Fruit fly (Drosophila melanogaster) whole organism, embryonic: ENCODE results near the gene CG15362.

Experiments
- Abd-B ChIP-seq: fragments of 200-800 bp; sonication (Bioruptor generic); optimal IDR thresholded peaks from 2 replicates; lab custom pipeline; 2018; ENCODE audit warnings: missing biosample characterization, mild to moderate bottlenecking, missing genetic modification characterization, moderate library complexity
- Aef1 ChIP-seq: fragments of 200-800 bp; sonication (Bioruptor generic); IDR thresholded peaks from 3 replicates; pipeline ENCODE4 v1.3.6; 2022; ENCODE audit warnings: missing biosample characterization, missing genetic modification characterization
- Atf6 ChIP-seq: fragments of 200-800 bp; sonication (Bioruptor generic); IDR thresholded peaks from 2 replicates; pipeline ENCODE4 v1.3.6; 2022; ENCODE audit warnings: missing biosample characterization, missing genetic modification characterization
- B-H2 ChIP-seq: fragments of 200-800 bp; sonication (Bioruptor generic); optimal IDR thresholded peaks from 2 replicates; lab custom pipeline; 2018; ENCODE audit warnings: missing biosample characterization, mild to moderate bottlenecking, missing genetic modification characterization
- BEAF-32 ChIP-seq: fragments of 200-800 bp; sonication (Bioruptor generic); optimal IDR thresholded peaks from 3 replicates; lab custom pipeline; 2017; ENCODE audit warnings: missing biosample characterization, missing genetic modification characterization, mild to moderate bottlenecking, moderate library complexity, missing genetic modification reagents
- CG10267 ChIP-seq: fragments of 200-800 bp; sonication (Bioruptor generic); optimal IDR thresholded peaks from 2 replicates; lab custom pipeline; 2018; ENCODE audit warnings: missing biosample characterization, mild to moderate bottlenecking, missing genetic modification characterization, moderate library complexity
- CG11456 ChIP-seq: fragments of 200-800 bp; sonication (Bioruptor generic); IDR thresholded peaks from 3 replicates; pipeline ENCODE4 v1.3.6; 2022; ENCODE audit warnings: missing biosample characterization, missing genetic modification characterization
- CG11560 ChIP-seq: fragments of 200-800 bp; sonication (Bioruptor generic); IDR thresholded peaks from 3 replicates; pipeline ENCODE4 v1.3.6; 2022; ENCODE audit warnings: missing biosample characterization, missing genetic modification characterization
- CG12104 ChIP-seq: fragments of 200-800 bp; sonication (Bioruptor generic); optimal IDR thresholded peaks from 3 replicates; lab custom pipeline; 2016; ENCODE audit warnings: missing biosample characterization, missing genetic modification characterization
- CG12155 ChIP-seq: fragments of 200-800 bp; sonication (Bioruptor generic); optimal IDR thresholded peaks from 3 replicates; lab custom pipeline; 2016; ENCODE audit warnings: missing biosample characterization, missing genetic modification characterization
- CG1233 ChIP-seq: fragments of 200-800 bp; sonication (Bioruptor generic); optimal IDR thresholded peaks from 4 replicates; lab custom pipeline; 2018; ENCODE audit warnings: missing biosample characterization, mild to moderate bottlenecking, missing genetic modification characterization
- CG12659 ChIP-seq: fragments of 200-800 bp; sonication (Bioruptor generic); optimal IDR thresholded peaks from 3 replicates; lab custom pipeline; 2017; ENCODE audit warnings: mild to moderate bottlenecking, missing biosample characterization, missing genetic modification reagents, missing genetic modification characterization
- CG13287 ChIP-seq: fragments of 200-800 bp; sonication (Bioruptor generic); IDR thresholded peaks from 2 replicates; pipeline ENCODE4 v1.3.6; 2022; ENCODE audit warnings: missing biosample characterization, missing genetic modification characterization; ENCODE audit not compliant: partially characterized antibody
- CG14860 ChIP-seq: fragments of 200-800 bp; sonication (Bioruptor generic); IDR thresholded peaks from 3 replicates; pipeline ENCODE4 v1.3.6; 2022; ENCODE audit warnings: missing biosample characterization, missing genetic modification characterization; ENCODE audit not compliant: partially characterized antibody
- CG15514 ChIP-seq: fragments of 200-800 bp; sonication (Bioruptor generic); optimal IDR thresholded peaks from 3 replicates; lab custom pipeline; 2017; ENCODE audit warnings: missing biosample characterization, missing genetic modification characterization, mild to moderate bottlenecking, moderate library complexity, missing genetic modification reagents
- CG1603 ChIP-seq: fragments of 200-800 bp; sonication (Bioruptor generic); optimal IDR thresholded peaks from 2 replicates; lab custom pipeline; 2019; ENCODE audit warnings: missing biosample characterization, mild to moderate bottlenecking, missing genetic modification characterization, moderate library complexity
- CG18764 ChIP-seq: fragments of 200-800 bp; sonication (Bioruptor generic); optimal IDR thresholded peaks from 3 replicates; lab custom pipeline; 2016; ENCODE audit warnings: missing biosample characterization, missing genetic modification characterization
- CG2116 ChIP-seq: fragments of 200-800 bp; sonication (Bioruptor generic); optimal IDR thresholded peaks from 3 replicates; lab custom pipeline; 2018; ENCODE audit warnings: missing biosample characterization, mild to moderate bottlenecking, missing genetic modification characterization
- CG4360 ChIP-seq: fragments of 200-800 bp; sonication (Bioruptor generic); IDR thresholded peaks from 2 replicates; pipeline ENCODE4 v1.3.6; 2022; ENCODE audit warnings: missing biosample characterization, missing genetic modification characterization
- CG5953 ChIP-seq: fragments of 200-800 bp; sonication (Bioruptor generic); IDR thresholded peaks from 2 replicates; pipeline ENCODE4 v1.3.6; 2022; ENCODE audit warnings: missing biosample characterization, missing genetic modification characterization
- CG6791 ChIP-seq: fragments of 200-800 bp; sonication (Bioruptor generic); IDR thresholded peaks from 3 replicates; pipeline ENCODE4 v1.3.6; 2022; ENCODE audit warnings: missing biosample characterization, missing genetic modification characterization; ENCODE audit not compliant: partially characterized antibody
- CG7271 ChIP-seq: fragments of 200-800 bp; sonication (Bioruptor generic); optimal IDR thresholded peaks from 2 replicates; lab custom pipeline; 2018; ENCODE audit warnings: missing biosample characterization, mild to moderate bottlenecking, missing genetic modification characterization, moderate library complexity
- CG8281 ChIP-seq: fragments of 200-800 bp; sonication (Bioruptor generic); optimal IDR thresholded peaks from 2 replicates; lab custom pipeline; 2018; ENCODE audit warnings: missing biosample characterization, mild to moderate bottlenecking, missing genetic modification characterization, moderate library complexity
- CHES-1-like ChIP-seq: fragments of 200-800 bp; sonication (Bioruptor generic); optimal IDR thresholded peaks from 2 replicates; lab custom pipeline; 2016; ENCODE audit warnings: missing biosample characterization, missing genetic modification characterization
- Dbx ChIP-seq: fragments of 200-800 bp; sonication (Bioruptor generic); IDR thresholded peaks from 3 replicates; pipeline ENCODE4 v1.3.6; 2022; ENCODE audit warnings: missing biosample characterization, missing genetic modification characterization
- Doc3 ChIP-seq: fragments of 200-800 bp; sonication (Bioruptor generic); IDR thresholded peaks from 3 replicates; pipeline ENCODE4 v1.3.6; 2022; ENCODE audit warnings: missing biosample characterization, missing genetic modification characterization; ENCODE audit not compliant: partially characterized antibody
- Elba2 ChIP-seq: fragments of 200-800 bp; sonication (Bioruptor generic); optimal IDR thresholded peaks from 3 replicates; lab custom pipeline; 2016; ENCODE audit warnings: missing biosample characterization, missing genetic modification characterization
- Ets97D ChIP-seq: fragments of 200-800 bp; sonication (Bioruptor generic); optimal IDR thresholded peaks from 3 replicates; lab custom pipeline; 2016; ENCODE audit warnings: missing biosample characterization, missing genetic modification characterization
- Gug ChIP-seq: fragments of 200-800 bp; sonication (Bioruptor generic); IDR thresholded peaks from 4 replicates; pipeline ENCODE4 v1.3.6; 2022; ENCODE audit warnings: missing biosample characterization, missing genetic modification characterization
- Hmr ChIP-seq: fragments of 200-800 bp; sonication (Bioruptor generic); optimal IDR thresholded peaks from 3 replicates; lab custom pipeline; 2017; ENCODE audit warnings: mild to moderate bottlenecking, missing biosample characterization, missing genetic modification reagents, missing genetic modification characterization
- Jarid2 ChIP-seq: fragments of 200-800 bp; sonication (Bioruptor generic); optimal IDR thresholded peaks from 3 replicates; lab custom pipeline; 2017; ENCODE audit warnings: mild to moderate bottlenecking, missing biosample characterization, missing genetic modification reagents, missing genetic modification characterization
- MESR4 ChIP-seq: fragments of 200-800 bp; sonication (Bioruptor generic); optimal IDR thresholded peaks from 2 replicates; lab custom pipeline; 2018; ENCODE audit warnings: missing biosample characterization, mild to moderate bottlenecking, missing genetic modification characterization, moderate library complexity
- NC2β ChIP-seq: fragments of 200-800 bp; sonication (Bioruptor generic); optimal IDR thresholded peaks from 2 replicates; lab custom pipeline; 2016; ENCODE audit warnings: missing biosample characterization, missing genetic modification characterization
- NFAT ChIP-seq: fragments of 200-800 bp; sonication (Bioruptor generic); IDR thresholded peaks from 2 replicates; pipeline ENCODE4 v1.3.6; 2022; ENCODE audit warnings: missing biosample characterization, missing genetic modification characterization
- Nf-YB ChIP-seq: fragments of 200-800 bp; sonication (Bioruptor generic); optimal IDR thresholded peaks from 3 replicates; lab custom pipeline; 2019; ENCODE audit warnings: missing biosample characterization, mild to moderate bottlenecking, missing genetic modification characterization, moderate library complexity
- TFAM ChIP-seq: fragments of 200-800 bp; sonication (Bioruptor generic); optimal IDR thresholded peaks from 2 replicates; lab custom pipeline; 2017; ENCODE audit warnings: missing biosample characterization, missing genetic modification characterization, inconsistent platforms
- amos ChIP-seq: fragments of 200-800 bp; sonication (Bioruptor generic); IDR thresholded peaks from 2 replicates; pipeline ENCODE4 v1.3.6; 2022; ENCODE audit warnings: missing biosample characterization, missing genetic modification characterization; ENCODE audit not compliant: partially characterized antibody
- ara ChIP-seq: fragments of 200-800 bp; sonication (Bioruptor generic); IDR thresholded peaks from 2 replicates; pipeline ENCODE4 v1.3.6; 2022; ENCODE audit warnings: missing biosample characterization, missing genetic modification characterization
- bab2 ChIP-seq: fragments of 200-800 bp; sonication (Bioruptor generic); optimal IDR thresholded peaks from 2 replicates; lab custom pipeline; 2016; ENCODE audit warnings: missing biosample characterization, missing genetic modification characterization
- ci ChIP-seq: fragments of 200-800 bp; sonication (Bioruptor generic); IDR thresholded peaks from 3 replicates; pipeline ENCODE4 v1.3.6; 2022; ENCODE audit warnings: missing biosample characterization, missing genetic modification characterization
- esg ChIP-seq: fragments of 200-800 bp; sonication (Bioruptor generic); conservative IDR thresholded peaks from 2 replicates; pipeline ENCODE4 v1.3.6; 2022; ENCODE audit warnings: missing biosample characterization, missing genetic modification characterization
- gsb-n ChIP-seq: fragments of 200-800 bp; sonication (Bioruptor generic); optimal IDR thresholded peaks from 3 replicates; lab custom pipeline; 2018; ENCODE audit warnings: missing biosample characterization, mild to moderate bottlenecking, missing genetic modification characterization
- hb ChIP-seq: fragments of 200-800 bp; sonication (Bioruptor generic); IDR thresholded peaks from 3 replicates; pipeline ENCODE4 v1.3.6; 2022; ENCODE audit warnings: missing biosample characterization, missing genetic modification characterization; ENCODE audit not compliant: partially characterized antibody
- nmo ChIP-seq: fragments of 200-800 bp; sonication (Bioruptor generic); optimal IDR thresholded peaks from 2 replicates; lab custom pipeline; 2018; ENCODE audit warnings: missing biosample characterization, mild to moderate bottlenecking, missing genetic modification characterization, moderate library complexity
- psq ChIP-seq: fragments of 200-800 bp; sonication (Bioruptor generic); optimal IDR thresholded peaks from 2 replicates; lab custom pipeline; 2017; ENCODE audit warnings: missing biosample characterization, missing genetic modification characterization
- row ChIP-seq: fragments of 200-800 bp; sonication (Bioruptor generic); IDR thresholded peaks from 3 replicates; pipeline ENCODE4 v1.3.6; 2022; ENCODE audit warnings: missing biosample characterization, missing genetic modification characterization
- slbo ChIP-seq: fragments of 200-800 bp; sonication (Bioruptor generic); IDR thresholded peaks from 2 replicates; pipeline ENCODE4 v1.3.6; 2022; ENCODE audit warnings: missing biosample characterization, missing genetic modification characterization
- sug ChIP-seq: fragments of 200-800 bp; optimal IDR thresholded peaks from 2 replicates; lab custom pipeline; 2019; ENCODE audit warnings: missing biosample characterization, mild to moderate bottlenecking, missing genetic modification characterization, moderate library complexity
- tna ChIP-seq: fragments of 200-800 bp; sonication (Bioruptor generic); IDR thresholded peaks from 2 replicates; pipeline ENCODE4 v1.3.6; 2022; ENCODE audit warnings: missing biosample characterization, missing genetic modification characterization; ENCODE audit not compliant: partially characterized antibody
- vvl ChIP-seq: fragments of 200-800 bp; sonication (Bioruptor generic); IDR thresholded peaks from 2 replicates; pipeline ENCODE4 v1.3.6; 2022; ENCODE audit warnings: missing biosample characterization, missing genetic modification characterization

The CG15362 gene

dm6 chr2L:1973957-1974356 is 7.0 kb upstream of the CG15362 start, which contains the start of gene Der-1:
Gene Der-1, plus strand, starts transcription at chr2L:1973957.
- no peak for TF ChIP-seq TFAM
- peak; percentile 47; the same call in 2 of the 4 replicates for TF ChIP-seq Gug (GFP tag; lab: Robert Waterston, UW)
- no peak for TF ChIP-seq CG5953 (GFP tag; lab: Robert Waterston, UW)
- no peak for TF ChIP-seq bab2 (GFP tag; lab: Kevin White, UChicago)
- peak; percentile 34 for TF ChIP-seq NC2β (GFP tag; lab: Kevin White, UChicago)
- no peak for TF ChIP-seq gsb-n (tag; lab: Kevin White, UChicago)
- TF ChIP-seq Atf6 (GFP tag; lab: Robert Waterston, UW): no peak
- peak; percentile 63 for TF ChIP-seq CG1603 (tag; lab: Kevin White, UChicago)
- TF ChIP-seq NFAT (GFP tag; lab: Robert Waterston, UW): no peak
- TF ChIP-seq CG10267: peak; percentile 20
- TF ChIP-seq CG15514 (GFP tag; lab: Kevin White, UChicago): peak; percentile 43
- TF ChIP-seq Nf-YB (GFP tag; lab: Kevin White, UChicago): no peak
- peak; percentile 93 for TF ChIP-seq amos (GFP tag; lab: Robert Waterston, UW)
- TF ChIP-seq CG6791 (GFP tag; lab: Robert Waterston, UW): peak; percentile 90
- TF ChIP-seq CG12155 (GFP tag; lab: Kevin White, UChicago): peak; percentile 15
- TF ChIP-seq CG7271 (tag; lab: Kevin White, UChicago): no peak
- peak; percentile 56 for TF ChIP-seq Abd-B
- peak; percentile 86 for TF ChIP-seq hb (GFP tag; lab: Robert Waterston, UW)
- 0 out of 3 replicates have a peak, but pooled peaks have one; percentile 11 for TF ChIP-seq Dbx (GFP tag; lab: Robert Waterston, UW)
- TF ChIP-seq slbo: peak; percentile 29; the same call in 1 of the 2 replicates
- no peak for TF ChIP-seq CG1233 (GFP tag; lab: Kevin White, UChicago)
- TF ChIP-seq CHES-1-like: peak; percentile 32
- TF ChIP-seq CG13287 (GFP tag; lab: Robert Waterston, UW): peak; percentile 95
- TF ChIP-seq Elba2 (GFP tag; lab: Kevin White, UChicago): no peak
- TF ChIP-seq CG14860 (GFP tag; lab: Robert Waterston, UW): peak; percentile 68
- TF ChIP-seq MESR4: peak; percentile 96
- TF ChIP-seq Doc3 (GFP tag; lab: Robert Waterston, UW): peak; percentile 88
- TF ChIP-seq B-H2 (GFP tag; lab: Kevin White, UChicago): no peak
- peak; percentile 9 for TF ChIP-seq CG2116 (GFP tag; lab: Kevin White, UChicago)
- peak; percentile 80 for TF ChIP-seq row (GFP tag; lab: Robert Waterston, UW)
- TF ChIP-seq CG11560 (tag; lab: Robert Waterston, UW): no peak
- peak; percentile 89 for TF ChIP-seq tna (GFP tag; lab: Robert Waterston, UW)
- TF ChIP-seq psq: no peak
- peak; percentile 60 for TF ChIP-seq Ets97D
- peak; percentile 43 for TF ChIP-seq Hmr (GFP tag; lab: Kevin White, UChicago)
- peak; percentile 60 for TF ChIP-seq Aef1 (GFP tag; lab: Robert Waterston, UW)
- TF ChIP-seq nmo (GFP tag; lab: Kevin White, UChicago): peak; percentile 13
- no peak for TF ChIP-seq CG18764 (GFP tag; lab: Kevin White, UChicago)
- TF ChIP-seq CG12659 (GFP tag; lab: Kevin White, UChicago): peak; percentile 20
- peak; percentile 66 for TF ChIP-seq CG4360 (GFP tag; lab: Robert Waterston, UW)
- no peak for TF ChIP-seq sug
- TF ChIP-seq CG12104: no peak
- peak; percentile 32; the same call in 1 of the 3 replicates for TF ChIP-seq ci (GFP tag; lab: Robert Waterston, UW)
- TF ChIP-seq BEAF-32 (GFP tag; lab: Kevin White, UChicago): peak; percentile 92
- TF ChIP-seq Jarid2 (GFP tag; lab: Kevin White, UChicago): no peak
- no peak for TF ChIP-seq ara
- TF ChIP-seq CG8281 (tag; lab: Kevin White, UChicago): no peak
- no peak for TF ChIP-seq esg
- no peak for TF ChIP-seq CG11456 (GFP tag; lab: Robert Waterston, UW)
- peak; percentile 73; the same call in 1 of the 2 replicates for TF ChIP-seq vvl (GFP tag; lab: Robert Waterston, UW)
